Fruit fly (Drosophila melanogaster) whole organism, wandering third instar larva: Measurements from ENCODE around the gene Polr2J.
A peak's percentile ranks its signal among the peaks of the same experiment; 100 is the strongest.

Source experiments
- Abd-B ChIP-seq: fragments of >200 bp; optimal IDR thresholded peaks from 2 replicates; lab custom pipeline; 2017; ENCODE audit warnings: missing biosample characterization, missing genetic modification characterization
- CG32264 ChIP-seq: fragments of 200-800 bp; sonication (Bioruptor generic); optimal IDR thresholded peaks from 2 replicates; lab custom pipeline; 2016; ENCODE audit warnings: missing biosample characterization, missing genetic modification characterization
- CG9705 ChIP-seq: fragments of 200-800 bp; sonication (Bioruptor generic); optimal IDR thresholded peaks from 2 replicates; lab custom pipeline; 2018; ENCODE audit warnings: missing biosample characterization, mild to moderate bottlenecking, missing genetic modification characterization
- CrebA ChIP-seq: fragments of 200-800 bp; sonication (Bioruptor generic); optimal IDR thresholded peaks from 2 replicates; lab custom pipeline; 2016; ENCODE audit warnings: missing biosample characterization, mild to moderate bottlenecking, missing genetic modification characterization, borderline replicate concordance
- Dfd ChIP-seq: fragments of >200 bp; optimal IDR thresholded peaks from 2 replicates; lab custom pipeline; 2017; ENCODE audit warnings: missing biosample characterization, missing genetic modification characterization
- Dif ChIP-seq: fragments of 200-275, 200-300 bp; sonication (Bioruptor generic); optimal IDR thresholded peaks from 2 replicates; lab custom pipeline; 2018; ENCODE audit warnings: missing biosample characterization, missing genetic modification characterization; ENCODE audit not compliant: partially characterized antibody
- GATAd ChIP-seq: sonication (Bioruptor generic); optimal IDR thresholded peaks from 2 replicates; lab custom pipeline; 2016; ENCODE audit warnings: missing biosample characterization, missing genetic modification characterization
- HLH106 ChIP-seq: fragments of 200-800 bp; optimal IDR thresholded peaks from 3 replicates; lab custom pipeline; 2019; ENCODE audit warnings: missing biosample characterization, mild to moderate bottlenecking, missing genetic modification characterization, moderate library complexity
- Hnf4 ChIP-seq: fragments of 200-800 bp; sonication (Bioruptor generic); optimal IDR thresholded peaks from 2 replicates; lab custom pipeline; 2016; ENCODE audit warnings: missing biosample characterization, mild to moderate bottlenecking, missing genetic modification characterization
- Hr78 ChIP-seq: fragments of >200 bp; optimal IDR thresholded peaks from 2 replicates; lab custom pipeline; 2017; ENCODE audit warnings: missing biosample characterization, missing genetic modification characterization
- Hr83 ChIP-seq: fragments of 200-300 bp; sonication (Bioruptor generic); optimal IDR thresholded peaks from 2 replicates; lab custom pipeline; 2016; ENCODE audit warnings: missing biosample characterization, mild to moderate bottlenecking, missing genetic modification characterization, moderate library complexity; ENCODE audit not compliant: poor library complexity, severe bottlenecking
- Jra ChIP-seq: sonication (Bioruptor generic); optimal IDR thresholded peaks from 2 replicates; lab custom pipeline; 2016; ENCODE audit warnings: missing biosample characterization, missing genetic modification characterization
- Mio ChIP-seq: sonication (Bioruptor generic); optimal IDR thresholded peaks from 2 replicates; lab custom pipeline; 2016; ENCODE audit warnings: missing biosample characterization, missing genetic modification characterization
- Myc ChIP-seq: fragments of >200 bp; optimal IDR thresholded peaks from 2 replicates; lab custom pipeline; 2017
- N ChIP-seq: fragments of >200 bp; optimal IDR thresholded peaks from 2 replicates; lab custom pipeline; 2018; ENCODE audit warnings: missing biosample characterization, missing external identifiers, missing genetic modification characterization
- OdsH ChIP-seq: fragments of 200-800 bp; sonication (Bioruptor generic); optimal IDR thresholded peaks from 2 replicates; lab custom pipeline; 2016; ENCODE audit warnings: missing biosample characterization, mild to moderate bottlenecking, missing genetic modification characterization
- Sp1 ChIP-seq: fragments of 200-800 bp; sonication (Bioruptor generic); optimal IDR thresholded peaks from 3 replicates; lab custom pipeline; 2019; ENCODE audit warnings: missing biosample characterization, mild to moderate bottlenecking, missing genetic modification characterization, moderate library complexity
- Vsx2 ChIP-seq: fragments of 200-300, 225-300 bp; sonication (Bioruptor generic); optimal IDR thresholded peaks from 2 replicates; lab custom pipeline; 2018; ENCODE audit warnings: missing biosample characterization, missing genetic modification characterization; ENCODE audit not compliant: partially characterized antibody
- br ChIP-seq: fragments of 200-800 bp; sonication (Bioruptor generic); optimal IDR thresholded peaks from 2 replicates; lab custom pipeline; 2016; ENCODE audit warnings: missing biosample characterization, missing genetic modification characterization
- brk ChIP-seq: fragments of 200-800 bp; sonication (Bioruptor generic); optimal IDR thresholded peaks from 2 replicates; lab custom pipeline; 2016; ENCODE audit warnings: missing biosample characterization, mild to moderate bottlenecking, missing genetic modification characterization
- dl ChIP-seq, 2 experiments: fragments of 175-275, 200-275 bp in 1 of 2; fragments of 200-275 bp in 1 of 2; sonication (Bioruptor generic); optimal IDR thresholded peaks; lab custom pipeline; 2018; ENCODE audit warnings: mild to moderate bottlenecking in 2 of 2, missing biosample characterization in 2 of 2, missing genetic modification characterization in 2 of 2, moderate library complexity in 2 of 2; ENCODE audit not compliant: partially characterized antibody in 2 of 2, insufficient read depth in 1 of 2
- dmrt93B ChIP-seq: fragments of 200-800 bp; sonication (Bioruptor generic); optimal IDR thresholded peaks from 2 replicates; lab custom pipeline; 2018; ENCODE audit warnings: missing biosample characterization, mild to moderate bottlenecking, missing genetic modification characterization
- dsf ChIP-seq: sonication (Bioruptor generic); optimal IDR thresholded peaks from 2 replicates; lab custom pipeline; 2016; ENCODE audit warnings: missing biosample characterization, missing genetic modification characterization, borderline replicate concordance
- ey ChIP-seq: fragments of 200-800 bp; sonication (Bioruptor generic); optimal IDR thresholded peaks from 2 replicates; lab custom pipeline; 2016; ENCODE audit warnings: missing biosample characterization, missing genetic modification characterization
- foxo ChIP-seq, 2 experiments: fragments of 200-800 bp; sonication (Bioruptor generic); optimal IDR thresholded peaks; 2 replicates in 1 of 2; 3 replicates in 1 of 2; lab custom pipeline; 2016 to 2017; ENCODE audit warnings: missing biosample characterization in 2 of 2, missing genetic modification characterization in 2 of 2
- fru ChIP-seq: fragments of 200-800 bp; sonication (Bioruptor generic); optimal IDR thresholded peaks from 3 replicates; lab custom pipeline; 2016; ENCODE audit warnings: missing biosample characterization, mild to moderate bottlenecking, missing genetic modification characterization
- h ChIP-seq: fragments of 200-800 bp; sonication (Bioruptor generic); optimal IDR thresholded peaks from 3 replicates; lab custom pipeline; 2016; ENCODE audit warnings: missing biosample characterization, mild to moderate bottlenecking, missing genetic modification characterization
- jim ChIP-seq: fragments of 175-275, 200-325 bp; sonication (Bioruptor generic); optimal IDR thresholded peaks from 2 replicates; lab custom pipeline; 2016; ENCODE audit warnings: missing biosample characterization, mild to moderate bottlenecking, missing genetic modification characterization
- pan ChIP-seq: fragments of >200 bp; optimal IDR thresholded peaks from 2 replicates; lab custom pipeline; 2017
- psq ChIP-seq: fragments of 200-800 bp; sonication (Bioruptor generic); optimal IDR thresholded peaks from 3 replicates; lab custom pipeline; 2017; ENCODE audit warnings: missing biosample characterization, mild to moderate bottlenecking, missing genetic modification characterization, moderate library complexity
- rgr ChIP-seq: fragments of 200-800 bp; sonication (Bioruptor generic); optimal IDR thresholded peaks from 3 replicates; lab custom pipeline; 2016; ENCODE audit warnings: missing biosample characterization, mild to moderate bottlenecking, missing genetic modification characterization
- sage ChIP-seq: fragments of 200-800 bp; sonication (Bioruptor generic); optimal IDR thresholded peaks from 2 replicates; lab custom pipeline; 2016; ENCODE audit warnings: missing biosample characterization, mild to moderate bottlenecking, missing genetic modification characterization
- sv ChIP-seq: fragments of 200-800 bp; sonication (Bioruptor generic); optimal IDR thresholded peaks from 3 replicates; lab custom pipeline; 2016; ENCODE audit warnings: missing biosample characterization, missing genetic modification characterization
- tai ChIP-seq: sonication (Bioruptor generic); optimal IDR thresholded peaks from 2 replicates; lab custom pipeline; 2016; ENCODE audit warnings: missing biosample characterization, missing genetic modification characterization
- usp ChIP-seq: fragments of >200 bp; optimal IDR thresholded peaks from 2 replicates; lab custom pipeline; 2017; ENCODE audit warnings: missing biosample characterization, missing genetic modification characterization
- woc ChIP-seq: sonication (Bioruptor generic); optimal IDR thresholded peaks from 2 replicates; lab custom pipeline; 2016; ENCODE audit warnings: missing biosample characterization, mild to moderate bottlenecking, missing genetic modification characterization

The Polr2J gene

dm6 chr2L:17447071-17447470, 36.9 kb upstream of the Polr2J start:
- no peak for TF ChIP-seq brk (GFP tag; lab: Kevin White, UChicago)
- no peak for TF ChIP-seq N (GFP tag; lab: Kevin White, UChicago)
- TF ChIP-seq GATAd, result no peak

DNA sequence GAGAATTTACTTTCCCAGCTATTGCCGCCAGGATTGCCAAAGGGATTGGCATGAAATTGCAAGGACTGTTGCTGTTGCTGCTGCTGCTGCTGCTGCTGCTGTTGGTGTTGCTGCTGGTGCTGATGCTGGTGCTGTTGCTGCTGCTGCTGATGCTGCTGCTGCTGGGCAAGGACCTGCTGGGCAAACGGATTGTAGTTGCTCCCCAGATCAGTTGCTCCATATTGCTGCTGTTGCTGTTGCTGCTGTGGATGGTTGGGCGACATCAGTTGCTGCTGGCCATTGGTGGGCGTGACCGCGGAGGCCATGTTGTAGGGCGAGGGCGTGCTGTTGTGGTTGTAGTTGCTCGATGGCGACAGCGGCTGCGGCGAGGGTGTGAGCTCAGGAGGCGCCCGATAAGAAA, 27.4 kb upstream of the Polr2J start:
- no peak for TF ChIP-seq h (GFP tag; lab: Kevin White, UChicago)
- no peak for TF ChIP-seq brk (GFP tag; lab: Kevin White, UChicago)
- peak; percentile 95 for TF ChIP-seq Dfd (GFP tag; lab: Kevin White, UChicago)
- no peak for TF ChIP-seq GATAd
- no peak for TF ChIP-seq br (GFP tag; lab: Kevin White, UChicago)

DNA sequence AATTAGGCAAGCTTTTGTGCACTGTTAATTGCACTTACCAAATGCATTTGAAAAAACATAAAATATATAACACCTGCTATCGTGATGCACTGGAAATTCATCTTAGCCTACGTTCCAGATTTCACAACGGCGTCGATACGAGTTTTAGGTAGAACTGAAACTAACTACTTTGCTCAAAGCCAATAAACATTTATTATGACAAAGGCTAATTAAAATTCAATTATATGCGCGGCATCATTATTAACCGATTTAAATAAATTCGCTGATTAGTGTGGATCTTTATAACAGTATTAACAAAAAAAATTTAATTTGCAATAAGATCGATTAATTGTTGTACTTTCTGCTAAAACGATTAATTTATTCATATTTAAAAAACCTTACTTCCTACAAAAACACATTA, 26.3 kb upstream of the Polr2J start, which contains the start of gene CG33928:
TSS of gene CG33928 (minus strand) at position 101 of the 400 bp plus-strand sequence.
- TF ChIP-seq Jra (GFP tag; lab: Kevin White, UChicago) (no peak), GATAd (no peak), N (GFP tag; lab: Kevin White, UChicago) (no peak), OdsH (GFP tag; lab: Kevin White, UChicago) (no peak), dsf (GFP tag; lab: Kevin White, UChicago) (no peak), Vsx2 (GFP tag; lab: Kevin White, UChicago) (no peak), Sp1 (GFP tag; lab: Kevin White, UChicago) (no peak), br (GFP tag; lab: Kevin White, UChicago) (no peak), Dif (GFP tag; lab: Kevin White, UChicago) (no peak)

- no peak for TF ChIP-seq CG9705
- TF ChIP-seq br (GFP tag; lab: Kevin White, UChicago), result no peak
- peak; percentile 9 for TF ChIP-seq Dif (GFP tag; lab: Kevin White, UChicago)
- TF ChIP-seq Hr83, result no peak
- TF ChIP-seq, all 38 proteins: peak for 1
Observed at dm6 chr2L:17433030-17433912, 23.1 kb upstream of the Polr2J start, which contains the start of the genes Dif and CG5043. Gene Dif, minus strand, starts transcription at chr2L:17433161. Gene CG5043, plus strand, starts transcription at chr2L:17433862.

DNA sequence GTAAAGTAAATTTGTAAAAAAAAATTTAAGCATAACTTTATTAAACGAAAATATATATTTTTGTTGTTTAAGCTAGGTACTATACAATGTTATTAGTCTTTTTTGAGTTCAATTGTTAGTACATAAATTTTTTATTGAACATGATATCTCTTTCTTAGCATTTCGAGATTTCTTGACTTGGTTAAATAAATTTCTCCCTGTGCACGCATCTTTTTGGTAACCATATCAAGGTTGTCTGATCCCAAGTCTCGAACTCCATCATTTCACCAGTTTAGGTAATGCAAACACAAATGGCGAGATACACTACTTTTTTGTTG, 21.1 kb upstream of the Polr2J start:
- TF ChIP-seq dsf (GFP tag; lab: Kevin White, UChicago), result no peak
- TF ChIP-seq Vsx2 (GFP tag; lab: Kevin White, UChicago), result no peak
- no peak for TF ChIP-seq Dif (GFP tag; lab: Kevin White, UChicago)
- TF ChIP-seq dmrt93B (GFP tag; lab: Kevin White, UChicago), result no peak
- no peak for TF ChIP-seq dl (GFP tag; optimal IDR thresholded peaks at IDR 0.05; lab: Kevin White, UChicago; ENCODE audit: insufficient read depth in 1 of 2, partially characterized antibody in 2 of 2)
- no peak for TF ChIP-seq Hr83
- TF ChIP-seq usp (GFP tag; lab: Kevin White, UChicago), result no peak
- TF ChIP-seq HLH106 (tag; lab: Kevin White, UChicago), result no peak
- peak; percentile 69 for TF ChIP-seq h (GFP tag; lab: Kevin White, UChicago)
- no peak for TF ChIP-seq Myc (lab: Kevin White, UChicago)
- peak; percentile 77 for TF ChIP-seq fru (GFP tag; lab: Kevin White, UChicago)
- no peak for TF ChIP-seq Jra (GFP tag; lab: Kevin White, UChicago)
- TF ChIP-seq N (GFP tag; lab: Kevin White, UChicago), result no peak
- TF ChIP-seq Sp1 (GFP tag; lab: Kevin White, UChicago), result no peak
- no peak for TF ChIP-seq Dfd (GFP tag; lab: Kevin White, UChicago)
- TF ChIP-seq Hnf4 (GFP tag; lab: Kevin White, UChicago), result no peak
- no peak for TF ChIP-seq CG9705
- TF ChIP-seq sv (GFP tag; lab: Kevin White, UChicago), result no peak
- no peak for TF ChIP-seq CrebA (GFP tag; lab: Kevin White, UChicago)
- TF ChIP-seq Hr78, result no peak
- no peak for TF ChIP-seq Mio
- TF ChIP-seq Abd-B (GFP tag; lab: Kevin White, UChicago), result no peak
- TF ChIP-seq CG32264 (GFP tag; lab: Kevin White, UChicago), result no peak
- TF ChIP-seq psq (GFP tag; lab: Kevin White, UChicago), result peak; percentile 24
- TF ChIP-seq foxo (GFP tag; optimal IDR thresholded peaks at IDR 0.05; lab: Kevin White, UChicago), result peak in 1 of 2 experiments; percentile 73
- TF ChIP-seq woc (GFP tag; lab: Kevin White, UChicago), result peak; percentile 58
- peak; percentile 46 for TF ChIP-seq tai
- TF ChIP-seq ey (GFP tag; lab: Kevin White, UChicago), result peak; percentile 49
- no peak for TF ChIP-seq GATAd
- TF ChIP-seq rgr (GFP tag; lab: Kevin White, UChicago), result peak; percentile 66
- TF ChIP-seq OdsH (GFP tag; lab: Kevin White, UChicago), result peak; percentile 68
- TF ChIP-seq brk (GFP tag; lab: Kevin White, UChicago), result peak; percentile 39
- TF ChIP-seq pan, result no peak
- no peak for TF ChIP-seq sage
- peak; percentile 39 for TF ChIP-seq br (GFP tag; lab: Kevin White, UChicago)
- no peak for TF ChIP-seq jim (GFP tag; lab: Kevin White, UChicago)
